Worm (Caenorhabditis elegans) whole organism, L1 larva: ENCODE results near the gene dlat-2.

Experiments
- C34B4.2 ChIP-seq: sonication (generic microtip); optimal IDR thresholded peaks from 2 replicates; lab custom pipeline; 2017; ENCODE audit warnings: mild to moderate bottlenecking, missing genetic modification characterization, missing compliant biosample characterization
- aha-1 ChIP-seq: fragments of 150-350 bp; optimal IDR thresholded peaks from 2 replicates; lab custom pipeline; 2014; ENCODE audit warnings: missing biosample characterization, missing genetic modification characterization
- aly-2 ChIP-seq: fragments of 150-350 bp; optimal IDR thresholded peaks from 2 replicates; lab custom pipeline; 2014; ENCODE audit warnings: missing biosample characterization, missing genetic modification characterization
- ama-1 ChIP-seq: fragments of 150-350 bp; optimal IDR thresholded peaks from 2 replicates; lab custom pipeline; 2014
- blmp-1 ChIP-seq: fragments of 150-350 bp; optimal IDR thresholded peaks from 2 replicates; lab custom pipeline; 2014; ENCODE audit warnings: missing biosample characterization, missing genetic modification characterization
- ceh-63 ChIP-seq: fragments of 200-800 bp; sonication (Bioruptor generic); optimal IDR thresholded peaks from 2 replicates; lab custom pipeline; 2018; ENCODE audit warnings: mild to moderate bottlenecking, missing genetic modification characterization, missing compliant biosample characterization
- dpl-1 ChIP-seq, 3 experiments: fragments of 150-350 bp in 2 of 3; sonication (generic microtip) in 1 of 3; optimal IDR thresholded peaks; 2 replicates each; lab custom pipeline; 2014 to 2017; ENCODE audit warnings: missing biosample characterization in 3 of 3, missing genetic modification characterization in 3 of 3, missing genetic modification reagents in 3 of 3
- efl-1 ChIP-seq, 4 experiments: fragments of 150-350 bp; optimal IDR thresholded peaks in 3 of 4; peaks in 1 of 4; 1 replicate in 1 of 4; 2 replicates in 3 of 4; lab custom pipeline; 2014; ENCODE audit warnings: missing biosample characterization in 2 of 4, missing genetic modification characterization in 2 of 4, missing genetic modification reagents in 2 of 4
- efl-3 ChIP-seq: fragments of 200-800 bp; sonication (Bioruptor generic); optimal IDR thresholded peaks from 2 replicates; lab custom pipeline; 2018; ENCODE audit warnings: mild to moderate bottlenecking, missing genetic modification characterization, missing compliant biosample characterization
- egl-27 ChIP-seq, 2 experiments: fragments of 150-350 bp in 1 of 2; sonication (generic microtip); optimal IDR thresholded peaks; 3 replicates each; lab custom pipeline; 2017 to 2018; ENCODE audit warnings: missing biosample characterization in 2 of 2, missing genetic modification characterization in 2 of 2, missing genetic modification reagents in 2 of 2
- elt-3 ChIP-seq, 6 experiments: fragments of 150-350 bp in 1 of 6; sonication (generic microtip); optimal IDR thresholded peaks; 2 replicates each; lab custom pipeline; 2017 to 2018; ENCODE audit warnings: missing biosample characterization in 6 of 6, missing genetic modification characterization in 6 of 6, inconsistent platforms in 1 of 6
- ets-5 ChIP-seq: fragments of 200-800 bp; sonication (Bioruptor generic); IDR thresholded peaks from 2 replicates; pipeline ENCODE4 v1.3.6; 2022; ENCODE audit warnings: missing genetic modification characterization, missing compliant biosample characterization
- fkh-8 ChIP-seq: sonication (generic microtip); optimal IDR thresholded peaks from 2 replicates; lab custom pipeline; 2016; ENCODE audit warnings: mild to moderate bottlenecking, missing genetic modification characterization, missing compliant biosample characterization
- grh-1 ChIP-seq: fragments of 200-800 bp; sonication (Bioruptor generic); IDR thresholded peaks from 2 replicates; pipeline ENCODE4 v1.3.6; 2022; ENCODE audit warnings: missing genetic modification reagents, missing genetic modification characterization, missing compliant biosample characterization
- hlh-4 ChIP-seq: sonication (generic microtip); optimal IDR thresholded peaks from 2 replicates; lab custom pipeline; 2016; ENCODE audit warnings: mild to moderate bottlenecking, missing genetic modification characterization, missing compliant biosample characterization
- irx-1 ChIP-seq: sonication (generic microtip); optimal IDR thresholded peaks from 2 replicates; lab custom pipeline; 2016; ENCODE audit warnings: missing genetic modification characterization, missing compliant biosample characterization
- isw-1 ChIP-seq: fragments of 200-800 bp; sonication (Bioruptor generic); IDR thresholded peaks from 2 replicates; pipeline ENCODE4 v1.3.6; 2022; ENCODE audit warnings: missing genetic modification characterization, missing compliant biosample characterization
- jun-1 ChIP-seq: fragments of 150-350 bp; optimal IDR thresholded peaks from 2 replicates; lab custom pipeline; 2014; ENCODE audit warnings: missing biosample characterization, missing genetic modification reagents, missing genetic modification characterization
- lin-13 ChIP-seq: fragments of 150-350 bp; optimal IDR thresholded peaks from 2 replicates; lab custom pipeline; 2014; ENCODE audit warnings: missing biosample characterization, missing genetic modification reagents, missing genetic modification characterization
- lin-39 ChIP-seq: fragments of 150-350 bp; optimal IDR thresholded peaks from 2 replicates; lab custom pipeline; 2014; ENCODE audit warnings: missing biosample characterization, missing genetic modification reagents, missing genetic modification characterization
- lir-3 ChIP-seq: sonication (generic microtip); optimal IDR thresholded peaks from 2 replicates; lab custom pipeline; 2016; ENCODE audit warnings: mild to moderate bottlenecking, missing genetic modification characterization, moderate library complexity, missing compliant biosample characterization; ENCODE audit not compliant: poor library complexity
- mab-9 ChIP-seq: fragments of 200-800 bp; sonication (Bioruptor generic); IDR thresholded peaks from 2 replicates; pipeline ENCODE4 v1.3.6; 2022; ENCODE audit warnings: missing genetic modification reagents, missing genetic modification characterization, missing compliant biosample characterization
- mef-2 ChIP-seq: fragments of 150-350 bp; optimal IDR thresholded peaks from 2 replicates; lab custom pipeline; 2014; ENCODE audit warnings: missing biosample characterization, missing genetic modification characterization
- nhr-12 ChIP-seq: sonication (generic microtip); optimal IDR thresholded peaks from 2 replicates; lab custom pipeline; 2017; ENCODE audit warnings: missing biosample characterization, missing genetic modification characterization
- nhr-28 ChIP-seq: fragments of 150-350 bp; optimal IDR thresholded peaks from 2 replicates; lab custom pipeline; 2014; ENCODE audit warnings: missing biosample characterization, missing genetic modification characterization
- nhr-76 ChIP-seq: sonication (generic microtip); optimal IDR thresholded peaks from 2 replicates; lab custom pipeline; 2017; ENCODE audit warnings: missing biosample characterization, missing genetic modification characterization
- nhr-77 ChIP-seq: fragments of 150-350 bp; optimal IDR thresholded peaks from 2 replicates; lab custom pipeline; 2014; ENCODE audit warnings: missing biosample characterization, missing genetic modification characterization
- nhr-84 ChIP-seq: sonication (generic microtip); optimal IDR thresholded peaks from 2 replicates; lab custom pipeline; 2017; ENCODE audit warnings: missing biosample characterization, missing genetic modification characterization
- nhr-85 ChIP-seq: sonication (generic microtip); peaks from one replicate; lab custom pipeline; 2016; ENCODE audit warnings: missing genetic modification characterization, inconsistent platforms, missing compliant biosample characterization
- rnt-1 ChIP-seq: sonication (generic microtip); optimal IDR thresholded peaks from 2 replicates; lab custom pipeline; 2016; ENCODE audit warnings: mild to moderate bottlenecking, missing genetic modification characterization, moderate library complexity, missing compliant biosample characterization
- snpc-4 ChIP-seq: fragments of 150-350 bp; optimal IDR thresholded peaks from 2 replicates; lab custom pipeline; 2014; ENCODE audit warnings: missing biosample characterization, missing genetic modification characterization
- snu-23 ChIP-seq: sonication (generic microtip); optimal IDR thresholded peaks from 2 replicates; lab custom pipeline; 2016; ENCODE audit warnings: missing genetic modification characterization, missing compliant biosample characterization
- sox-4 ChIP-seq: sonication (generic microtip); optimal IDR thresholded peaks from 2 replicates; lab custom pipeline; 2016; ENCODE audit warnings: missing genetic modification characterization, missing compliant biosample characterization
- sptf-1 ChIP-seq: fragments of 150-350 bp; optimal IDR thresholded peaks from 2 replicates; lab custom pipeline; 2014; ENCODE audit warnings: missing biosample characterization, missing genetic modification characterization
- swsn-7 ChIP-seq: sonication (generic microtip); optimal IDR thresholded peaks from 2 replicates; lab custom pipeline; 2016; ENCODE audit warnings: missing genetic modification characterization, missing compliant biosample characterization
- tlp-1 ChIP-seq: fragments of 150-350 bp; optimal IDR thresholded peaks from 2 replicates; lab custom pipeline; 2014; ENCODE audit warnings: missing biosample characterization, missing genetic modification characterization
- unc-30 ChIP-seq: sonication (generic microtip); optimal IDR thresholded peaks from 2 replicates; lab custom pipeline; 2017; ENCODE audit warnings: missing biosample characterization, missing genetic modification characterization
- unc-62 ChIP-seq: fragments of 150-350 bp; optimal IDR thresholded peaks from 2 replicates; lab custom pipeline; 2014; ENCODE audit warnings: missing biosample characterization, missing genetic modification reagents, missing genetic modification characterization
- vab-15 ChIP-seq: sonication (generic microtip); optimal IDR thresholded peaks from 2 replicates; lab custom pipeline; 2017; ENCODE audit warnings: missing genotype, mild to moderate bottlenecking, missing genetic modification characterization, missing compliant biosample characterization
- zag-1 ChIP-seq: fragments of 150-350 bp; optimal IDR thresholded peaks from 2 replicates; lab custom pipeline; 2014; ENCODE audit warnings: missing biosample characterization, missing genetic modification characterization

The dlat-2 gene

ce11 chrIV:17367294-17367693 lies 13.1 kb upstream of the dlat-2 start, which contains the start of gene zipt-17:
TSS of gene zipt-17 (minus strand) at chrIV:17367394.
- TF ChIP-seq fkh-8 (tag; lab: Kevin White, UChicago) (no peak), ceh-63 (GFP tag; lab: Kevin White, UChicago) (no peak), elt-3 (tag; optimal IDR thresholded peaks at IDR 0.05; lab: Kevin White, UChicago) (no peak), ama-1 (lab: Kevin White, UChicago) (no peak), blmp-1 (tag; lab: Kevin White, UChicago) (no peak), irx-1 (tag; lab: Kevin White, UChicago) (no peak), lin-13 (GFP tag; lab: Kevin White, UChicago) (no peak), unc-30 (tag; lab: Kevin White, UChicago) (no peak), egl-27 (tag; optimal IDR thresholded peaks at IDR 0.05; lab: Kevin White, UChicago) (no peak), rnt-1 (no peak), dpl-1 (GFP tag; optimal IDR thresholded peaks at IDR 0.05; lab: Kevin White, UChicago) (no peak), nhr-28 (tag; lab: Kevin White, UChicago) (no peak), nhr-76 (tag; lab: Kevin White, UChicago) (no peak), nhr-12 (tag; lab: Kevin White, UChicago) (no peak)
- TF ChIP-seq, all 84 proteins: peak for 0

ce11 chrIV:17368292-17368691 lies 12.1 kb upstream of the dlat-2 start, which contains the start of gene trh-1:
TSS of gene trh-1 (plus strand) at chrIV:17368592.
- no peak for TF ChIP-seq efl-3

ce11 chrIV:17371469-17371868 lies 9.0 kb upstream of the dlat-2 start, which contains the start of gene C30H6.5:
TSS of gene C30H6.5 (plus strand) at chrIV:17371769.
- TF ChIP-seq irx-1 (tag; lab: Kevin White, UChicago) (no peak), blmp-1 (tag; lab: Kevin White, UChicago) (peak; percentile 82)
- TF ChIP-seq, all 84 proteins: peak for 1

ce11 chrIV:17376127-17376526 lies 4.3 kb upstream of the dlat-2 start, which contains the start of gene haf-1:
TSS of gene haf-1 (plus strand) at chrIV:17376427.
- TF ChIP-seq aha-1 (tag; lab: Kevin White, UChicago) (no peak), snpc-4 (tag; lab: Kevin White, UChicago) (no peak), efl-1 (optimal IDR thresholded peaks at IDR 0.05; lab: Kevin White, UChicago) (no peak), efl-1 (GFP tag; optimal IDR thresholded peaks at IDR 0.05 in 1 of 2; lab: Kevin White, UChicago) (peak in 1 of 2 experiments; percentile 13), nhr-12 (tag; lab: Kevin White, UChicago) (no peak), mab-9 (GFP tag; lab: Robert Waterston, UW) (no peak)

- no peak for TF ChIP-seq grh-1
- no peak for TF ChIP-seq isw-1 (GFP tag; lab: Robert Waterston, UW)
- no peak for TF ChIP-seq ets-5 (GFP tag; lab: Robert Waterston, UW)
- TF ChIP-seq lin-39 (tag; lab: Kevin White, UChicago): no peak
- no peak for TF ChIP-seq aly-2
- TF ChIP-seq mab-9 (GFP tag; lab: Robert Waterston, UW): no peak
- no peak for TF ChIP-seq egl-27 (tag; optimal IDR thresholded peaks at IDR 0.05; lab: Kevin White, UChicago)
- TF ChIP-seq nhr-85 (tag; lab: Kevin White, UChicago): no peak
- no peak for TF ChIP-seq rnt-1
- no peak for TF ChIP-seq vab-15 (tag; lab: Kevin White, UChicago)
- TF ChIP-seq snu-23 (GFP tag; lab: Kevin White, UChicago): no peak
- no peak for TF ChIP-seq C34B4.2
- no peak for TF ChIP-seq ceh-63 (GFP tag; lab: Kevin White, UChicago)
- no peak for TF ChIP-seq hlh-4 (tag; lab: Kevin White, UChicago)
- no peak for TF ChIP-seq unc-30 (tag; lab: Kevin White, UChicago)
- no peak for TF ChIP-seq nhr-77 (tag; lab: Kevin White, UChicago)
Measured at ce11 chrIV:17382029-17382428, 1.6 kb downstream of the dlat-2 start, which contains the start of gene C30H6.8. TSS of gene C30H6.8 (plus strand) at chrIV:17382329.

- no peak for TF ChIP-seq tlp-1 (tag; lab: Kevin White, UChicago)
- TF ChIP-seq jun-1 (tag; lab: Kevin White, UChicago): no peak
- no peak for TF ChIP-seq unc-30 (tag; lab: Kevin White, UChicago)
- no peak for TF ChIP-seq lir-3 (tag; lab: Kevin White, UChicago)
- TF ChIP-seq sox-4 (tag; lab: Kevin White, UChicago): no peak
- TF ChIP-seq sptf-1 (tag; lab: Kevin White, UChicago): no peak
- no peak for TF ChIP-seq aha-1 (tag; lab: Kevin White, UChicago)
- TF ChIP-seq unc-62 (GFP tag; lab: Kevin White, UChicago): no peak
- TF ChIP-seq elt-3 (tag; optimal IDR thresholded peaks at IDR 0.05; lab: Kevin White, UChicago): no peak
- no peak for TF ChIP-seq swsn-7 (tag; lab: Kevin White, UChicago)
- TF ChIP-seq nhr-84: no peak
- TF ChIP-seq efl-3: no peak
- TF ChIP-seq mef-2 (tag; lab: Kevin White, UChicago): no peak
- TF ChIP-seq zag-1 (tag; lab: Kevin White, UChicago): no peak
Measured at ce11 chrIV:17383046-17383445, 2.6 kb downstream of the dlat-2 start, which contains the start of gene C30H6.12. TSS of gene C30H6.12 (plus strand) at chrIV:17383346.
